Worm (Caenorhabditis elegans): Measurements from ENCODE around the gene unc-8.

Gene unc-8

ce11 chrIV:7167983-7168760, 28.8 kb upstream of the unc-8 start, which contains the start of gene skr-16 (continued):
- TF ChIP-seq elt-3 (tag; optimal IDR thresholded peaks at IDR 0.05) (no peak), F16B12.6 (tag; optimal IDR thresholded peaks at IDR 0.05) (peak; percentile 82), lin-14 (GFP tag; optimal IDR thresholded peaks at IDR 0.05) (no peak), hpl-2 (GFP tag; optimal IDR thresholded peaks at IDR 0.05) (no peak), isw-1 (GFP tag; IDR thresholded peaks at IDR 0.05) (no peak), irx-1 (tag; optimal IDR thresholded peaks at IDR 0.05) (no peak), sox-4 (tag; optimal IDR thresholded peaks at IDR 0.05) (no peak), nhr-19 (GFP tag; conservative IDR thresholded peaks at IDR 0.05) (no peak), pqm-1 (tag; optimal IDR thresholded peaks at IDR 0.05) (no peak), skn-1 (tag; optimal IDR thresholded peaks at IDR 0.05) (peak; percentile 13), lin-39 (tag; optimal IDR thresholded peaks at IDR 0.05) (no peak), hlh-17 (GFP tag; optimal IDR thresholded peaks at IDR 0.05; ENCODE audit: borderline replicate concordance) (no peak), ceh-63 (GFP tag; optimal IDR thresholded peaks at IDR 0.05) (no peak), nhr-12 (tag; optimal IDR thresholded peaks at IDR 0.05) (no peak), nhr-85 (tag) (peak; percentile 55), nhr-71 (tag; optimal IDR thresholded peaks at IDR 0.05) (no peak), jun-1 (tag; optimal IDR thresholded peaks at IDR 0.05) (no peak), nhr-11 (tag; optimal IDR thresholded peaks at IDR 0.05) (no peak), nhr-47 (tag; optimal IDR thresholded peaks at IDR 0.05) (peak; percentile 5), egl-13 (tag; optimal IDR thresholded peaks at IDR 0.05) (no peak), ztf-11 (tag; optimal IDR thresholded peaks at IDR 0.05) (no peak), ceh-90 (tag; optimal IDR thresholded peaks at IDR 0.05) (no peak), fkh-8 (tag; optimal IDR thresholded peaks at IDR 0.05) (peak; percentile 6), xbp-1 (tag; optimal IDR thresholded peaks at IDR 0.05) (no peak), lin-35 (GFP tag; optimal IDR thresholded peaks at IDR 0.05) (peak; percentile 22 to 64), dsc-1 (tag; optimal IDR thresholded peaks at IDR 0.05) (peak; percentile 32), ceh-82 (tag; optimal IDR thresholded peaks at IDR 0.05) (no peak), ces-1 (GFP tag; optimal IDR thresholded peaks at IDR 0.05) (no peak), rnt-1 (tag; optimal IDR thresholded peaks at IDR 0.05) (peak; percentile 1), efl-1 (optimal IDR thresholded peaks at IDR 0.05) (peak; percentile 7 to 50), efl-1 (GFP tag; optimal IDR thresholded peaks at IDR 0.05 in 1 of 2) (peak; percentile 64 to 92), nhr-77 (tag; optimal IDR thresholded peaks at IDR 0.05) (no peak), lin-15B (tag; optimal IDR thresholded peaks at IDR 0.05) (no peak), C04F5.9 (tag; optimal IDR thresholded peaks at IDR 0.05) (no peak), zag-1 (tag; optimal IDR thresholded peaks at IDR 0.05) (no peak), dpl-1 (GFP tag; optimal IDR thresholded peaks at IDR 0.05) (peak; percentile 26 to 70 (median 27)), ets-5 (GFP tag; IDR thresholded peaks at IDR 0.05) (no peak), nhr-20 (tag; optimal IDR thresholded peaks at IDR 0.05) (no peak), fos-1 (tag; optimal IDR thresholded peaks at IDR 0.05) (no peak), pag-3 (tag; optimal IDR thresholded peaks at IDR 0.05; ENCODE audit: borderline replicate concordance, insufficient read depth) (no peak), Y116A8C.19 (tag; optimal IDR thresholded peaks at IDR 0.05; ENCODE audit: borderline replicate concordance) (no peak), aha-1 (tag; optimal IDR thresholded peaks at IDR 0.05) (no peak)

- no peak for TF ChIP-seq efl-3 (GFP tag; optimal IDR thresholded peaks at IDR 0.05)
- no peak for TF ChIP-seq egl-13 (tag; optimal IDR thresholded peaks at IDR 0.05)
- TF ChIP-seq sox-4 (tag; optimal IDR thresholded peaks at IDR 0.05) = no peak
- no peak for TF ChIP-seq nhr-11 (tag; optimal IDR thresholded peaks at IDR 0.05)
- TF ChIP-seq snu-23 (GFP tag; optimal IDR thresholded peaks at IDR 0.05) = no peak
- no peak for TF ChIP-seq dsc-1 (tag; optimal IDR thresholded peaks at IDR 0.05)
- TF ChIP-seq nhr-77 (tag; optimal IDR thresholded peaks at IDR 0.05) = no peak
- TF ChIP-seq nhr-12 (tag; optimal IDR thresholded peaks at IDR 0.05) = no peak
- TF ChIP-seq ztf-4 (tag; optimal IDR thresholded peaks at IDR 0.05) = no peak
- TF ChIP-seq nhr-20 (tag; optimal IDR thresholded peaks at IDR 0.05) = no peak
- TF ChIP-seq Y116A8C.19 (tag; optimal IDR thresholded peaks at IDR 0.05; ENCODE audit: borderline replicate concordance) = no peak
- no peak for TF ChIP-seq dpl-1 (GFP tag; optimal IDR thresholded peaks at IDR 0.05)
- TF ChIP-seq mep-1 (tag; optimal IDR thresholded peaks at IDR 0.05) = no peak
- TF ChIP-seq zag-1 (tag; optimal IDR thresholded peaks at IDR 0.05) = no peak
- no peak for TF ChIP-seq ceh-88 (GFP tag; IDR thresholded peaks at IDR 0.05)
- no peak for TF ChIP-seq ceh-90 (tag; optimal IDR thresholded peaks at IDR 0.05)
- no peak for TF ChIP-seq mab-9 (GFP tag; IDR thresholded peaks at IDR 0.05)
- TF ChIP-seq tbx-2 (tag; optimal IDR thresholded peaks at IDR 0.05) = no peak
- no peak for TF ChIP-seq mdl-1 (tag; optimal IDR thresholded peaks at IDR 0.05)
These were observed 25.7 kb upstream of the unc-8 start, which contains the start of gene str-220 for ce11 chrIV:7171222-7171621. TSS of gene str-220 (minus strand) at chrIV:7171322.

Measured in whole organism, L1 larva.